Worm (Caenorhabditis elegans) whole organism, L4/young adult: Measurements from ENCODE around the gene F59H6.14.

Source experiments
- dao-5 ChIP-seq: sonication (generic microtip); optimal IDR thresholded peaks from 2 replicates; lab custom pipeline; 2016; ENCODE audit warnings: missing genotype, missing genetic modification characterization, moderate library complexity, missing compliant biosample characterization
- him-1 ChIP-seq: sonication (generic microtip); optimal IDR thresholded peaks from 2 replicates; lab custom pipeline; 2016; ENCODE audit warnings: missing genotype, missing genetic modification reagents, missing genetic modification characterization, missing compliant biosample characterization

ce11 chrII:2064497-2064896, 31.1 kb downstream of the F59H6.14 start, which contains the start of gene fbxb-6:
- TF ChIP-seq dao-5, result no peak
- no peak for TF ChIP-seq him-1 (tag; lab: Kevin White, UChicago)
